Worm (Caenorhabditis elegans): ENCODE measurements around the gene math-7.

- TF ChIP-seq ama-1 (optimal IDR thresholded peaks at IDR 0.05) (no peak), ceh-22 (tag; optimal IDR thresholded peaks at IDR 0.05) (no peak), tbx-7 (tag; optimal IDR thresholded peaks at IDR 0.05) (no peak), F13H6.1 (tag; optimal IDR thresholded peaks at IDR 0.05) (no peak), unc-86 (tag; optimal IDR thresholded peaks at IDR 0.05) (no peak), tbx-2 (tag; optimal IDR thresholded peaks at IDR 0.05) (no peak), fkh-10 (GFP tag; optimal IDR thresholded peaks at IDR 0.05) (no peak), C08G9.2 (tag; optimal IDR thresholded peaks at IDR 0.05) (no peak), hlh-8 (tag; optimal IDR thresholded peaks at IDR 0.05) (no peak), nfya-1 (tag; optimal IDR thresholded peaks at IDR 0.05) (no peak), hlh-13 (GFP tag; optimal IDR thresholded peaks at IDR 0.05) (no peak), ceh-2 (tag; optimal IDR thresholded peaks at IDR 0.05) (no peak)
These were observed 34.6 kb downstream of the math-7 start for ce11 chrII:1851716-1852115.

All from whole organism, late embryonic.